Worm (Caenorhabditis elegans): ENCODE data around the gene ctsa-1.2.

Gene ctsa-1.2

DNA sequence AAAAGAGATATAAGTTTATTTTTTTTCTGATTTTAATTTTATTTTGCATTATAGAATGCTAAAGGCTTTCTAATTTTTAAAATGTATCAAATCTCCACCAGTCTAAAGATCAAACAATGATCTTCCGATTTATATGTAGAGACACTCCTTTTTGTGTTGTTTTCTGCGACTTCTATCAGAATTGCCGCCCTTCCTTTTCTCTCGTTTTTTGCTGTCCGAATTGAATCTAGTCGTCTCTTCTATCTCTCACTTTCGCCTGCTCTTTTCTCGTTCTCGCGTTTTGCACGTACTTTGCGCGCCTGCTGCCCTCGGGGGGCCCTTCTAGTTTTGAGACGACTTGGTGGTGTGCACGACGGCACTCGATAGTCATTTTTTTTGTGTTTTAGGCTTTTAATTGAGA is 14.8 kb upstream of the ctsa-1.2 start (continued):
- no peak for TF ChIP-seq sptf-1 (tag; optimal IDR thresholded peaks at IDR 0.05)
- TF ChIP-seq elt-3 (tag; optimal IDR thresholded peaks at IDR 0.05) = no peak
- no peak for TF ChIP-seq lin-39 (tag; optimal IDR thresholded peaks at IDR 0.05)
- TF ChIP-seq nhr-85 (tag) = peak; percentile 57
- TF ChIP-seq fkh-10 (GFP tag; optimal IDR thresholded peaks at IDR 0.05) = peak; percentile 61
- TF ChIP-seq zag-1 (tag; optimal IDR thresholded peaks at IDR 0.05) = no peak
- TF ChIP-seq ztf-4 (tag; optimal IDR thresholded peaks at IDR 0.05) = no peak
- TF ChIP-seq egl-13 (tag; optimal IDR thresholded peaks at IDR 0.05) = peak; percentile 3
- no peak for TF ChIP-seq F16B12.6 (tag; optimal IDR thresholded peaks at IDR 0.05)
- no peak for TF ChIP-seq fkh-4 (tag; optimal IDR thresholded peaks at IDR 0.05; ENCODE audit: borderline replicate concordance)
- TF ChIP-seq dsc-1 (tag; optimal IDR thresholded peaks at IDR 0.05) = peak; percentile 38
- no peak for TF ChIP-seq nhr-28 (tag; optimal IDR thresholded peaks at IDR 0.05)
- no peak for TF ChIP-seq snpc-4 (tag; optimal IDR thresholded peaks at IDR 0.05)
- no peak for TF ChIP-seq isw-1 (GFP tag; IDR thresholded peaks at IDR 0.05)
- no peak for TF ChIP-seq mab-9 (GFP tag; IDR thresholded peaks at IDR 0.05)
- TF ChIP-seq sox-4 (tag; optimal IDR thresholded peaks at IDR 0.05) = no peak
- TF ChIP-seq nhr-84 (tag; optimal IDR thresholded peaks at IDR 0.05) = no peak
- no peak for TF ChIP-seq unc-86 (tag; optimal IDR thresholded peaks at IDR 0.05)
- no peak for TF ChIP-seq nhr-77 (tag; optimal IDR thresholded peaks at IDR 0.05)
- TF ChIP-seq Y116A8C.19 (tag; optimal IDR thresholded peaks at IDR 0.05; ENCODE audit: borderline replicate concordance) = no peak
- TF ChIP-seq unc-62 (GFP tag; optimal IDR thresholded peaks at IDR 0.05) = no peak
- TF ChIP-seq ceh-63 (GFP tag; optimal IDR thresholded peaks at IDR 0.05) = no peak
- TF ChIP-seq sup-37 (GFP tag; optimal IDR thresholded peaks at IDR 0.05) = no peak
- no peak for TF ChIP-seq ceh-8 (GFP tag; optimal IDR thresholded peaks at IDR 0.05)
- TF ChIP-seq blmp-1 (tag; optimal IDR thresholded peaks at IDR 0.05) = peak; percentile 59
- peak; percentile 72 for TF ChIP-seq nhr-71 (tag; optimal IDR thresholded peaks at IDR 0.05)
- TF ChIP-seq nhr-237 (tag; optimal IDR thresholded peaks at IDR 0.05) = no peak

DNA sequence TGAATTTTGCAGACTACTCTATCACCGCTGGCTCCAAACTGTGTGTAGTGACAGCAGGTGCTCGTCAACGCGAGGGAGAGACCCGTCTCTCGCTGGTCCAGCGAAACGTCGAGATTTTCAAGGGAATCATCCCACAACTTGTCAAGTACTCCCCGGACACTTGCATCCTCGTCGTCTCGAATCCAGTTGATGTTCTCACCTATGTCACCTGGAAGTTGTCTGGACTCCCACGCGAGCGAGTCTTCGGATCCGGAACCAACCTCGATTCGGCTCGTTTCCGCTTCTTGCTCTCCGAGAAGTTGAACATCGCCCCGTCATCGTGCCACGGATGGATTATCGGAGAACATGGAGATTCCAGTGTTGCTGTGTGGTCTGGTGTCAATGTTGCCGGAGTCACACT is 13.5 kb upstream of the ctsa-1.2 start:
- TF ChIP-seq nhr-71 (tag; optimal IDR thresholded peaks at IDR 0.05) (no peak), snu-23 (GFP tag; optimal IDR thresholded peaks at IDR 0.05) (no peak), pqm-1 (tag; optimal IDR thresholded peaks at IDR 0.05) (no peak), ces-1 (GFP tag; optimal IDR thresholded peaks at IDR 0.05) (no peak), aha-1 (tag; optimal IDR thresholded peaks at IDR 0.05) (no peak), nhr-77 (tag; optimal IDR thresholded peaks at IDR 0.05) (no peak), efl-3 (GFP tag; optimal IDR thresholded peaks at IDR 0.05) (no peak), elt-2 (tag; optimal IDR thresholded peaks at IDR 0.05) (no peak), unc-98 (GFP tag; IDR thresholded peaks at IDR 0.05) (no peak), skn-1 (tag; optimal IDR thresholded peaks at IDR 0.05) (no peak), unc-62 (GFP tag; optimal IDR thresholded peaks at IDR 0.05) (no peak), irx-1 (tag; optimal IDR thresholded peaks at IDR 0.05) (no peak), fkh-4 (tag; optimal IDR thresholded peaks at IDR 0.05; ENCODE audit: borderline replicate concordance) (no peak), dpl-1 (GFP tag; optimal IDR thresholded peaks at IDR 0.05) (no peak), nhr-19 (GFP tag; conservative IDR thresholded peaks at IDR 0.05) (no peak), elt-3 (tag; optimal IDR thresholded peaks at IDR 0.05) (no peak), lin-15B (tag; optimal IDR thresholded peaks at IDR 0.05) (no peak)

DNA sequence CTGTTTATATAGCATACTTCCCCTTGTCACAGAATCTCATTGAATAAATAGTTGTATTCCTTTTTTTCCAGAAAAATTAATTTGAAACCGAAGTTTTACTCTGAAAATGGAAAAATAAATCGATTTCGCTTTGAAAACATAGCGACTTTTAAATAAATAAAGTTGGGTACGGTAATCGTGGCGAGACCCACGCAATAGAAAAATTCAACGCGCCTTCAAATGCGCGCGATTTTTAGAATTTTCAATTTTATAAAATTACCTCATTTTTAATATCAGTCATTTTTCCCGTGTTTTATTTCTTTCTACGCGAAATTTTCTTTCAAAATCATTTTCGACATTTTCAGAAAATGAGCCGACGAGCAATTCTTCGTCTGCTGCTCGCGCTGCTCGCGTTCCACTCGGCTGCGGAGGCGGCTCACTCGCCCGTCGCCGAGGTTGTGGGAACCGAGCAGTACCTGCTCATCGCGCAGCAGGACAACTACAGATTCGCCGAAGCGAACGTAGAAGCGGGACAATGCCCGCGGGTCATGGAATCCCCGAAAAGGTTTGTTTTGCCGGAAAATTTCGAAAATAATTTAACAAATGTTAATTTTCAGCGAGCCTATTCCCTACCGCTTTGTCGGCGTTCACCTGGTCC is 12.6 kb upstream of the ctsa-1.2 start, which contains the start of gene F13D12.5:
TSS of gene F13D12.5 (plus strand) at position 345 of the 637 bp plus-strand sequence.
- no peak for TF ChIP-seq lin-15B (tag; optimal IDR thresholded peaks at IDR 0.05)
- no peak for TF ChIP-seq aly-2 (tag; optimal IDR thresholded peaks at IDR 0.05)
- TF ChIP-seq mdl-1 (tag; optimal IDR thresholded peaks at IDR 0.05) = no peak
- TF ChIP-seq nhr-71 (tag; optimal IDR thresholded peaks at IDR 0.05) = peak; percentile 30
- no peak for TF ChIP-seq irx-1 (tag; optimal IDR thresholded peaks at IDR 0.05)
- TF ChIP-seq hpl-2 (GFP tag; optimal IDR thresholded peaks at IDR 0.05) = no peak
- TF ChIP-seq nhr-90 (tag; optimal IDR thresholded peaks at IDR 0.05; ENCODE audit: poor library complexity) = no peak
- TF ChIP-seq hlh-17 (GFP tag; optimal IDR thresholded peaks at IDR 0.05; ENCODE audit: borderline replicate concordance) = no peak
- TF ChIP-seq dsc-1 (tag; optimal IDR thresholded peaks at IDR 0.05) = no peak

All from whole organism, L1 larva.